Worm (Caenorhabditis elegans) whole organism, L2 larva: Measurements from ENCODE around the gene clc-32.

ENCODE experiments used
- F13H6.1 ChIP-seq: sonication (generic microtip); optimal IDR thresholded peaks from 2 replicates; lab custom pipeline; 2016; ENCODE audit warnings: missing genetic modification characterization, missing compliant biosample characterization
- R02D3.7 ChIP-seq: fragments of 150-350 bp; optimal IDR thresholded peaks from 2 replicates; lab custom pipeline; 2014; ENCODE audit warnings: missing biosample characterization, missing genetic modification characterization
- Y55F3AM.14 ChIP-seq: fragments of 200-800 bp; sonication (Bioruptor generic); optimal IDR thresholded peaks from 2 replicates; lab custom pipeline; 2018; ENCODE audit warnings: mild to moderate bottlenecking, missing genetic modification characterization, missing compliant biosample characterization
- alr-1 ChIP-seq: fragments of 150-350 bp; optimal IDR thresholded peaks from 2 replicates; lab custom pipeline; 2014; ENCODE audit warnings: missing biosample characterization, missing genetic modification characterization
- aly-2 ChIP-seq: fragments of 150-350 bp; optimal IDR thresholded peaks from 2 replicates; lab custom pipeline; 2014; ENCODE audit warnings: missing biosample characterization, missing genetic modification characterization
- ama-1 ChIP-seq: fragments of 150-350 bp; optimal IDR thresholded peaks from 2 replicates; lab custom pipeline; 2018; ENCODE audit warnings: inconsistent platforms
- ceh-16 ChIP-seq: fragments of 150-350 bp; optimal IDR thresholded peaks from 2 replicates; lab custom pipeline; 2014; ENCODE audit warnings: missing biosample characterization, missing genetic modification characterization
- crh-2 ChIP-seq: sonication (generic microtip); optimal IDR thresholded peaks from 2 replicates; lab custom pipeline; 2017; ENCODE audit warnings: missing biosample characterization, missing genetic modification characterization
- dmd-4 ChIP-seq: sonication (generic microtip); optimal IDR thresholded peaks from 2 replicates; lab custom pipeline; 2017; ENCODE audit warnings: missing biosample characterization, missing genetic modification characterization
- egl-27 ChIP-seq: sonication (generic microtip); optimal IDR thresholded peaks from 3 replicates; lab custom pipeline; 2017; ENCODE audit warnings: missing biosample characterization, missing genetic modification reagents, missing genetic modification characterization
- elt-1 ChIP-seq: fragments of 150-350 bp; optimal IDR thresholded peaks from 2 replicates; lab custom pipeline; 2014; ENCODE audit warnings: missing biosample characterization, missing genetic modification characterization
- elt-3 ChIP-seq: sonication (generic microtip); optimal IDR thresholded peaks from 2 replicates; lab custom pipeline; 2017; ENCODE audit warnings: missing biosample characterization, missing genetic modification characterization
- fos-1 ChIP-seq: fragments of 150-350 bp; optimal IDR thresholded peaks from 2 replicates; lab custom pipeline; 2014; ENCODE audit warnings: missing biosample characterization, missing genetic modification characterization
- gmeb-1 ChIP-seq: fragments of 150-350 bp; optimal IDR thresholded peaks from 2 replicates; lab custom pipeline; 2014; ENCODE audit warnings: missing biosample characterization, missing genetic modification characterization
- lin-39 ChIP-seq: fragments of 150-350 bp; optimal IDR thresholded peaks from 2 replicates; lab custom pipeline; 2014; ENCODE audit warnings: missing biosample characterization, missing genetic modification reagents, missing genetic modification characterization
- lsy-2 ChIP-seq, 2 experiments: fragments of 150-350 bp in 1 of 2; sonication (generic microtip) in 1 of 2; optimal IDR thresholded peaks; 2 replicates each; lab custom pipeline; 2014 to 2017; ENCODE audit warnings: missing biosample characterization in 2 of 2, missing genetic modification characterization in 2 of 2
- mdl-1 ChIP-seq, 2 experiments: fragments of 150-350 bp in 1 of 2; sonication (generic microtip) in 1 of 2; optimal IDR thresholded peaks; 2 replicates each; lab custom pipeline; 2017; ENCODE audit warnings: missing biosample characterization in 2 of 2, missing genetic modification characterization in 2 of 2
- nhr-10 ChIP-seq: sonication (generic microtip); optimal IDR thresholded peaks from 2 replicates; lab custom pipeline; 2017; ENCODE audit warnings: missing biosample characterization, missing genetic modification characterization
- nhr-11 ChIP-seq: fragments of 150-350 bp; optimal IDR thresholded peaks from 2 replicates; lab custom pipeline; 2014; ENCODE audit warnings: missing biosample characterization, missing genetic modification characterization
- nhr-21 ChIP-seq: fragments of 150-350 bp; optimal IDR thresholded peaks from 2 replicates; lab custom pipeline; 2014; ENCODE audit warnings: missing biosample characterization, missing genetic modification characterization
- nhr-23 ChIP-seq: fragments of 150-350 bp; optimal IDR thresholded peaks from 2 replicates; lab custom pipeline; 2014; ENCODE audit warnings: missing biosample characterization, missing genetic modification reagents, missing genetic modification characterization
- nhr-237 ChIP-seq: fragments of 150-350 bp; optimal IDR thresholded peaks from 2 replicates; lab custom pipeline; 2014; ENCODE audit warnings: missing biosample characterization, missing genetic modification characterization
- nhr-25 ChIP-seq: fragments of 150-350 bp; sonication (generic microtip); optimal IDR thresholded peaks from 3 replicates; lab custom pipeline; 2014; ENCODE audit warnings: missing biosample characterization, missing genetic modification characterization
- nhr-6 ChIP-seq: fragments of 150-350 bp; optimal IDR thresholded peaks from 2 replicates; lab custom pipeline; 2014; ENCODE audit warnings: missing biosample characterization, missing genetic modification characterization
- nhr-77 ChIP-seq: fragments of 150-350 bp; optimal IDR thresholded peaks from 2 replicates; lab custom pipeline; 2014; ENCODE audit warnings: missing biosample characterization, missing genetic modification characterization
- peb-1 ChIP-seq: fragments of 150-350 bp; optimal IDR thresholded peaks from 2 replicates; lab custom pipeline; 2014; ENCODE audit warnings: missing biosample characterization, missing genetic modification characterization
- sem-4 ChIP-seq: fragments of 150-350 bp; optimal IDR thresholded peaks from 2 replicates; lab custom pipeline; 2014; ENCODE audit warnings: missing biosample characterization, missing genetic modification reagents, missing genetic modification characterization
- skn-1 ChIP-seq: sonication (generic microtip); optimal IDR thresholded peaks from 2 replicates; lab custom pipeline; 2017; ENCODE audit warnings: missing biosample characterization, missing genetic modification characterization
- sma-3 ChIP-seq: sonication (generic microtip); optimal IDR thresholded peaks from 2 replicates; lab custom pipeline; 2016; ENCODE audit warnings: missing genetic modification reagents, missing genetic modification characterization, missing compliant biosample characterization
- sma-9 ChIP-seq, 2 experiments: fragments of 150-350 bp in 1 of 2; sonication (generic microtip) in 1 of 2; optimal IDR thresholded peaks; 2 replicates each; lab custom pipeline; 2014 to 2016; ENCODE audit warnings: missing genetic modification characterization in 2 of 2, mild to moderate bottlenecking in 1 of 2, missing biosample characterization in 1 of 2, missing compliant biosample characterization in 1 of 2, missing genetic modification reagents in 1 of 2, moderate library complexity in 1 of 2
- snpc-4 ChIP-seq: fragments of 150-350 bp; optimal IDR thresholded peaks from 2 replicates; lab custom pipeline; 2014; ENCODE audit warnings: missing biosample characterization, missing genetic modification characterization
- unc-55 ChIP-seq: fragments of 150-350 bp; sonication (generic microtip); optimal IDR thresholded peaks from 3 replicates; lab custom pipeline; 2014; ENCODE audit warnings: missing biosample characterization, missing genetic modification reagents, missing genetic modification characterization
- ztf-1 ChIP-seq: fragments of 200-800 bp; sonication (Bioruptor generic); conservative IDR thresholded peaks from 2 replicates; pipeline ENCODE4 v1.3.6; 2022; ENCODE audit warnings: missing genetic modification characterization, missing compliant biosample characterization
- ztf-4 ChIP-seq: fragments of 150-350 bp; optimal IDR thresholded peaks from 2 replicates; lab custom pipeline; 2014; ENCODE audit warnings: missing biosample characterization, missing genetic modification characterization

The clc-32 gene

DNA sequence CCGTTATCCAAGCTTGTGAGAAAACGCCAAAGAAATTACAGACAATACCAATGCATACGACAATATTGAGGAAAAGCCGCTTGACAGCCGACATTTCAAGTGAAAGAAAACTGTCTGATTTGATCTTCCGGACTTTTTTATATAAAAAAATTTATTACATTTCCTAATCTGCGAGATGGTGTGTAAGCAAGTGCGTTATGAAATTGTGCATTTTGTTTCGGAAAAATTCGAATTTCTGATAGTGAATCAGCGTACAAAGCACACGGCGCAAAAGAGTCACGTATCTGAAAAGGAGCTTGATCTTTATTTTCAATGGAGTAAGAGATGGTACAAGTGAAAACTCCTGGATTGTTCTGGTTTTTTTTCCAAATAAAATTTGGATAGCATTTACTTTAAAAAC lies at the start of gene clc-32:
clc-32 (minus strand) TSS at position 101 of the 400 bp plus-strand sequence.
- TF ChIP-seq alr-1 (tag; lab: Kevin White, UChicago) (no peak), skn-1 (tag; lab: Kevin White, UChicago) (no peak), nhr-23 (no peak), Y55F3AM.14 (GFP tag; lab: Kevin White, UChicago) (no peak), snpc-4 (tag; lab: Kevin White, UChicago) (no peak), mdl-1 (tag; optimal IDR thresholded peaks at IDR 0.05; lab: Kevin White, UChicago) (no peak), ztf-4 (no peak), elt-1 (tag; lab: Kevin White, UChicago) (no peak), crh-2 (no peak), lsy-2 (tag; optimal IDR thresholded peaks at IDR 0.05; lab: Kevin White, UChicago) (no peak), ztf-1 (GFP tag; lab: Robert Waterston, UW) (no peak), sma-3 (GFP tag; lab: Kevin White, UChicago) (no peak), nhr-77 (tag; lab: Kevin White, UChicago) (no peak), egl-27 (tag; lab: Kevin White, UChicago) (no peak)

DNA sequence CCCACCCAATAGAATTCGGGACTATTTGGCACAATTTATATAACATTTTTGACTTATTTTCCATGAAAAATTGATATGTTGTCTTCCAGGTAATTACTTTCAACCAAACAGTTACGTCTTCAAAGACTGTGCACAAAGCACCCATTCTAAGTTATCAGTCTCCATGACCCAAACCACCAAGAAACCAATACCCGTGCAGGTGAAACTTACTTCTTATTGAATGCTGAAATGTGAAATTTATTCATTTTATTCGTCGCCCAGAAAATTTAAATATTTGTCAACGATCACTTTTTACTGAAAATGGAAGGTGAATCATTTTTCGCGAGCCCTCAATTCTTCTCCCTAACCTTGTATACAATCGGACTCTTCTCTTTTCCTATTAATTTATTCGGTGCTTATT lies 49.5 kb upstream of the clc-32 start, which contains the start of gene srh-281:
srh-281 (plus strand) TSS at position 301 of the 400 bp plus-strand sequence.
- TF ChIP-seq elt-1 (tag; lab: Kevin White, UChicago) (no peak), ama-1 (no peak), lin-39 (tag; lab: Kevin White, UChicago) (no peak), sem-4 (tag; lab: Kevin White, UChicago) (no peak), egl-27 (tag; lab: Kevin White, UChicago) (no peak)

DNA sequence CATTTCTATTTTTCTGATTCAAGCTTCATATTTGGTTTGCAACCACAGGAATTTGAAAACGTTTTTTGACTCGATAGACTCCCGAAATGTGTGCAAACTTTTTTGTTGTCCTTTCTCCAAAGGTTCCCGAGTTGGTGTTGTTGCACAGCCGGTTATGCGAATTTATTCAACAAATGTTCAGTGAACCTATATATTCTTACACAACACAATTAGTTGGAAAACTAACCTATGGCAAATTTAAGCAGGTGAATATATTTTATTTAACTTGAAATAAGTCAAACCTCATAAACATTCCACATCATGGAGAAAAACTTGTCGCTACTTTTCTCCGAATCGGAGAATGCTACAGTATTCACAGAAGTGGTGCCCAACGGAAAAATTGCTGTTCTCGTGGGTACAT lies 42.4 kb upstream of the clc-32 start, which contains the start of gene srz-14:
srz-14 (plus strand) TSS at position 301 of the 400 bp plus-strand sequence.
- no peak for TF ChIP-seq nhr-21 (tag; lab: Kevin White, UChicago)
- TF ChIP-seq lin-39 (tag; lab: Kevin White, UChicago) = no peak
- no peak for TF ChIP-seq ceh-16 (tag; lab: Kevin White, UChicago)
- no peak for TF ChIP-seq elt-1 (tag; lab: Kevin White, UChicago)
- TF ChIP-seq nhr-25 (tag; lab: Kevin White, UChicago) = no peak
- no peak for TF ChIP-seq R02D3.7 (tag; lab: Kevin White, UChicago)
- TF ChIP-seq F13H6.1 = no peak
- no peak for TF ChIP-seq unc-55
- TF ChIP-seq fos-1 (tag; lab: Kevin White, UChicago) = no peak
- TF ChIP-seq sma-9 (GFP tag; optimal IDR thresholded peaks at IDR 0.05; lab: Kevin White, UChicago) = no peak
- TF ChIP-seq sma-9 (tag; optimal IDR thresholded peaks at IDR 0.05; lab: Kevin White, UChicago) = no peak
- TF ChIP-seq nhr-11 = no peak
- no peak for TF ChIP-seq elt-3 (tag; lab: Kevin White, UChicago)

DNA sequence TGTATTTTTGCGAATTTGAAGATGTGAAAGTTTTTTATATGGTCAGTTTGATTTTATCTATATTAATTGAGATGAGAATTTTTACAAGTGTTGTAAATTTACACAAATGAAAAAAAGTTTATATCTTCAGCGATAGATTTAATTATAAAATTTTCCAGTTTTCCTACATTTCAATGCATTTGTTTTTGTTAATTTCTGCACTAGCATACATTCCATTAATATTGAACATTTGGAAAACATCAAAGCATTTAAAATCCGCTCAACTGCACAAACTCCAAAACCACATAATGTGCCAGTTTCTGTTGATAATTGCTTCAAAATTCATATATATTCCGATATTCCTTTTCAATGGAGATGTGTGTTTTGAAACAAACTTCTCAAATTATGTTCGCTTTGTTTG lies 41.9 kb upstream of the clc-32 start, which contains the start of gene srh-277:
srh-277 (plus strand) TSS at position 301 of the 400 bp plus-strand sequence.
- no peak for TF ChIP-seq lsy-2 (tag; optimal IDR thresholded peaks at IDR 0.05; lab: Kevin White, UChicago)
- no peak for TF ChIP-seq nhr-25 (tag; lab: Kevin White, UChicago)

DNA sequence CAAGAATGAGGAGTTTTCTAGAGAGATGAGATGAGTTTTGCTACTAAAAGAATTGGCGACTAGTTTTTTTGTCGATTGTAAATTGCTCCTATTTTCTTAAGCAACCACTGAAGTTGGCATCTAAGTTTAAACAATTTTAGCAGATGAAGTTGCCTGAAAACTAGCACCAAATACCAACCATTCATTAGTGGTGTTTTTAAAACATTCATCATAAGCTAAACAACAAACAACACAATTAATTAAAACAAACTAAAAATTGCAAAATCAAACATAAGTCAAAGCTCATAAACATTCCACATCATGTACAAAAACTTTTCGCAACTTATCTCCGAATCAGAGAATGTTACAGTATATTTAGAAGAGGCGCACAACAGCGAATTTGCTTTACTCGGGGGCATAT lies 41.1 kb upstream of the clc-32 start, which contains the start of gene srz-13:
srz-13 (plus strand) TSS at position 301 of the 400 bp plus-strand sequence.
- no peak for TF ChIP-seq peb-1 (tag; lab: Kevin White, UChicago)
- no peak for TF ChIP-seq elt-1 (tag; lab: Kevin White, UChicago)
- no peak for TF ChIP-seq nhr-237 (tag; lab: Kevin White, UChicago)
- TF ChIP-seq nhr-23 = no peak
- TF ChIP-seq snpc-4 (tag; lab: Kevin White, UChicago) = no peak
- no peak for TF ChIP-seq dmd-4 (tag; lab: Kevin White, UChicago)
- no peak for TF ChIP-seq nhr-10 (tag; lab: Kevin White, UChicago)
- TF ChIP-seq nhr-6 (tag; lab: Kevin White, UChicago) = no peak
- no peak for TF ChIP-seq R02D3.7 (tag; lab: Kevin White, UChicago)
- no peak for TF ChIP-seq sma-3 (GFP tag; lab: Kevin White, UChicago)
- TF ChIP-seq nhr-11 = no peak
- TF ChIP-seq aly-2 (tag; lab: Kevin White, UChicago) = no peak
- no peak for TF ChIP-seq gmeb-1
